Worm (Caenorhabditis elegans): Measurements from ENCODE around the gene B0222.5.

Gene B0222.5

DNA sequence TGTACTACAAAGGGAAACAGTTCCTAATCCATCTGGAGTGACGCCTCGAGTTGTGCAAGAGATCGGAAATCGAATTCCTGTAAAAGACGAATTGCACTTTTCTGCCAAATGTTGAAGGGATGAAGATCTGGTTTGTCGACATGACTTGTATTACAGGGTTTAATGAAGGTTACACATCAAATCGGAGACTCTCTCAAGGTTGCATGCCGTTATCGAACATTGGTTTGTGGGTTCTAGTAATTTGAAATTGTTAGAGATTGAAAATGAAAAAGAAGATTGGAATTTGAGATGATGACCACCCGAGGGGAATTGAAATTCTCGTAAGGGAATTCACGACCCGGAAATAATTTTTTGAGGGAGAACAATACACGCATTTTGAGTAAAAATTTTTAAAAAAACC, 11.6 kb upstream of the B0222.5 start:
- TF ChIP-seq zfh-2 (GFP tag; conservative IDR thresholded peaks at IDR 0.05) (no peak), attf-5 (GFP tag; optimal IDR thresholded peaks at IDR 0.05) (no peak), madf-3 (GFP tag; IDR thresholded peaks at IDR 0.05) (no peak), hlh-12 (tag; optimal IDR thresholded peaks at IDR 0.05) (no peak), hsf-1 (GFP tag; IDR thresholded peaks at IDR 0.05) (no peak), let-607 (tag; optimal IDR thresholded peaks at IDR 0.05) (no peak), nhr-179 (tag; optimal IDR thresholded peaks at IDR 0.05) (no peak), cebp-2 (GFP tag; IDR thresholded peaks at IDR 0.05) (no peak), F39B2.1 (GFP tag; IDR thresholded peaks at IDR 0.05) (no peak)

DNA sequence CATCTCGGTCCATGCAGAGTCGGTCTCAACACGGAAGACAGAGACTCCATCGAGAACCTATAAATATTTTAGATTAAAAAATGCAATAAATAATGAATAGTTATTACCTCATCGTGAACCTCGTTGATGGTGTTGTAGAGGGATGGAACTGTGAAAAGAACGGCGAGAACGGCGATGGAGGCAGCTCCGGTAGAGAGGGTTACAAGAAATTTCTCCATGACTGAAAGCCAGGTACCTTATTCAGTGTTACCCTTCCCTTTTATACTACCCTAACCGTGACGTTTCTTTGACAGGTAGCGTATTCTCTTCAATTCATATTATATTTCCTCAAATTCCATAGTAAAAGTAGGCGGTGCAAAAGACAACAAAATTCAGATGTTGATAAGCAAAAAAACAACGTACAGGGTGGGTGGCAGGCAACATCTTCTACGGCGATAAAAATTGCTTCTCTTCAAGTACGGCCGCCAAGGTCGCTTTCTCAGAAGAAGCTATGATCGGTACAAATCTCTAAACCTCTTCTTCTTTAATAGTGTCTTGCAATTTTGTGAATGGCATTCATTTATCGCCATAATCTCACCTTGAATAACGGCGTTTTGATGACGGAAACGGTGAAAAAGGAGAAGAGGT, 10.5 kb upstream of the B0222.5 start, which contains the start of gene col-10:
Gene col-10, minus strand, starts transcription at position 235 of the 627 bp plus-strand sequence.
- no peak for TF ChIP-seq egl-44 (GFP tag; IDR thresholded peaks at IDR 0.05)
- no peak for TF ChIP-seq attf-3 (GFP tag; conservative IDR thresholded peaks at IDR 0.05)
- TF ChIP-seq C17E4.6 (GFP tag; IDR thresholded peaks at IDR 0.05): no peak
- TF ChIP-seq dox-1 (GFP tag; IDR thresholded peaks at IDR 0.05): no peak
- no peak for TF ChIP-seq hrde-1 (tag; optimal IDR thresholded peaks at IDR 0.05; ENCODE audit: borderline replicate concordance)
- TF ChIP-seq hmg-1.2 (GFP tag; IDR thresholded peaks at IDR 0.05): no peak
- TF ChIP-seq akir-1 (GFP tag; optimal IDR thresholded peaks at IDR 0.05): no peak
- TF ChIP-seq let-526 (GFP tag; IDR thresholded peaks at IDR 0.05): no peak
- TF ChIP-seq atf-7 (tag; optimal IDR thresholded peaks at IDR 0.05): no peak
- TF ChIP-seq F57C9.4 (tag; optimal IDR thresholded peaks at IDR 0.05): no peak
- no peak for TF ChIP-seq fkh-3 (tag; optimal IDR thresholded peaks at IDR 0.05)
- no peak for TF ChIP-seq nhr-120 (GFP tag; IDR thresholded peaks at IDR 0.05)
- no peak for TF ChIP-seq attf-5 (GFP tag; optimal IDR thresholded peaks at IDR 0.05)
- TF ChIP-seq hlh-26 (GFP tag; conservative IDR thresholded peaks at IDR 0.05): no peak

- TF ChIP-seq rec-8 (tag; optimal IDR thresholded peaks at IDR 0.05): no peak
- TF ChIP-seq sdz-38 (tag; optimal IDR thresholded peaks at IDR 0.05): no peak
- no peak for TF ChIP-seq nhr-179 (tag; optimal IDR thresholded peaks at IDR 0.05)
- TF ChIP-seq let-526 (GFP tag; IDR thresholded peaks at IDR 0.05): no peak
- no peak for TF ChIP-seq C06A6.2 (GFP tag; conservative IDR thresholded peaks at IDR 0.05)
- TF ChIP-seq F49E8.2 (tag; optimal IDR thresholded peaks at IDR 0.05; ENCODE audit: insufficient read depth): no peak
- no peak for TF ChIP-seq Y95B8A.8 (GFP tag; IDR thresholded peaks at IDR 0.05)
- TF ChIP-seq dox-1 (GFP tag; IDR thresholded peaks at IDR 0.05): no peak
- TF ChIP-seq repo-1 (tag; optimal IDR thresholded peaks at IDR 0.05): no peak
- TF ChIP-seq lin-54 (GFP tag; optimal IDR thresholded peaks at IDR 0.05): no peak
- TF ChIP-seq unc-130 (GFP tag; optimal IDR thresholded peaks at IDR 0.05): no peak
Observed at ce11 chrV:9163897-9164296, 9.2 kb upstream of the B0222.5 start.

DNA sequence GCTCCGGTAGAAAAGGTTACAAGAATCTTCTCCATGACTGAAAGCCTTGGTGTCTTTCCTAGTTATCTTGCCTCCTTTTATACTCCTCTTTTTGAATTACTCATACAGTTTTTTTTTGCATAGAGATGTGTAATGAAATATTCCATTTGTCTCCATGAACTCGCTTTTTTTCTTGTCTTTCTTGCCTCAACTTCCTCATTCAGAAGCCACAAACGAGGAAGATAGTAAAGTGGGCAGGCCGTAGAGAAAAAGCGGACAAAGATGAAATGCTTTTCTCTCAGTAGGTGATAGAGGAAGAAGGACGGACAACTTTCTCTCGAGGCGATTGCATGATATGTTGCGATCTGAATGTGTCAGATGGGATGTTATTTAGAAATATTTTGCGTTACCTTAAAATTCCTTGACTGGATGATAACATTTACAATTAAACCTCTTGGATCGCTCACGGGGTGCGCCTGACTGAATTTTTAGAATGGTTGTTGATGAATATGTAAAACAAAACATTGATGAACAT, 8.3 kb upstream of the B0222.5 start, which contains the start of gene col-145:
Gene col-145, minus strand, starts transcription at position 51 of the 514 bp plus-strand sequence.
- TF ChIP-seq F22D6.2 (tag; optimal IDR thresholded peaks at IDR 0.05) (no peak), ZK185.1 (tag; optimal IDR thresholded peaks at IDR 0.05; ENCODE audit: poor library complexity, severe bottlenecking) (no peak), T07F8.4 (tag; optimal IDR thresholded peaks at IDR 0.05) (no peak), repo-1 (tag; optimal IDR thresholded peaks at IDR 0.05) (no peak), zim-3 (tag; optimal IDR thresholded peaks at IDR 0.05) (no peak), him-1 (tag; optimal IDR thresholded peaks at IDR 0.05) (no peak), lin-40 (tag; optimal IDR thresholded peaks at IDR 0.05) (no peak), Y79H2A.3 (GFP tag; conservative IDR thresholded peaks at IDR 0.05) (no peak), lsy-27 (tag; optimal IDR thresholded peaks at IDR 0.05; ENCODE audit: borderline replicate concordance, insufficient read depth) (no peak), ztf-6 (GFP tag; IDR thresholded peaks at IDR 0.05) (no peak), F23B12.7 (tag; optimal IDR thresholded peaks at IDR 0.05; ENCODE audit: insufficient read depth) (no peak), nhr-179 (tag; optimal IDR thresholded peaks at IDR 0.05) (no peak)
